Worm (Caenorhabditis elegans): ENCODE results near the gene csn-1.

DNA sequence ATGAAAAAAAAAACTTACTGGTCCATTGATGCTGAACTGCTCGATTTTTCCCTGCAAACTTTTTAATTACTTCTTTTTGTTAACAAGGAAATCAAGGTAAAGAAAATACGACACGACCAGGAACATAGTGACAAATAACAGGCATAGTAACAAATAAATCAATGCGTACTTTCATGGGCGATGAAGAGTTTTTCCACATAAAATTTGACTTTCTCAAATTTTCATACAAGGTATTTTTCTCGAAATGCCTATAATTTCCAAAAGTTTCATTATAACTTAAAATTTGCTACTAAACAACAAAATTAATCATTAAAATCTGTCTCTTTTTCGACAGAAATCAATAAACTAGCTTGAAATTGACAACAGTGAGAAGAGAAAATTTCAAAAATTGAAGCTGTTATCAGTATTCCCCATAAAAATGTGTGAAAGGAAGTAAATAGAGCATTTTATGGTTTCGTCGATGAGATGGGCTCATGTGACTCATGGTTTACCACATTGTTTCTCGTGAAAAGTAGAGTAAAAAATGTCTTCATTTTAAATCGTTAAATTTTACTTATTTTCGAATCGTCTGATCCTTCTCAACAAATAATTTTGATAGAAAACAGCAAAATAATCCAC is 26.4 kb upstream of the csn-1 start, which contains the start of gene fbxa-156:
- TF ChIP-seq hlh-8 (tag; optimal IDR thresholded peaks at IDR 0.05) (no peak), tbx-2 (tag; optimal IDR thresholded peaks at IDR 0.05) (no peak), ceh-31 (tag; optimal IDR thresholded peaks at IDR 0.05) (no peak), ets-4 (tag; optimal IDR thresholded peaks at IDR 0.05) (no peak), T23F11.4 (GFP tag; optimal IDR thresholded peaks at IDR 0.05) (no peak), sox-2 (GFP tag; IDR thresholded peaks at IDR 0.05) (no peak)
